Fruit fly (Drosophila melanogaster) whole organism, embryonic: ENCODE data around the gene CG32032.

ENCODE experiments used
- Ada2b ChIP-seq: fragments of 200-800 bp; sonication (Bioruptor generic); IDR thresholded peaks from 2 replicates; pipeline ENCODE4 v1.3.6; 2022; ENCODE audit warnings: missing biosample characterization, missing genetic modification characterization
- Atf-2 ChIP-seq: fragments of 200-800 bp; sonication (Bioruptor generic); optimal IDR thresholded peaks from 2 replicates; lab custom pipeline; 2016; ENCODE audit warnings: missing biosample characterization, missing genetic modification characterization
- Blimp-1 ChIP-seq: fragments of 200-800 bp; sonication (Bioruptor generic); optimal IDR thresholded peaks from 3 replicates; lab custom pipeline; 2018; ENCODE audit warnings: missing biosample characterization, missing genetic modification characterization, mild to moderate bottlenecking, moderate library complexity, missing genetic modification reagents
- BtbVII ChIP-seq: fragments of 200-800 bp; sonication (Bioruptor generic); optimal IDR thresholded peaks from 3 replicates; lab custom pipeline; 2017; ENCODE audit warnings: missing biosample characterization, mild to moderate bottlenecking, missing genetic modification characterization
- CG10431 ChIP-seq: fragments of 200-800 bp; sonication (Bioruptor generic); optimal IDR thresholded peaks from 3 replicates; lab custom pipeline; 2018; ENCODE audit warnings: missing biosample characterization, mild to moderate bottlenecking, missing genetic modification characterization
- CG10959 ChIP-seq: fragments of 200-800 bp; sonication (Bioruptor generic); IDR thresholded peaks from 2 replicates; pipeline ENCODE4 v1.3.6; 2022; ENCODE audit warnings: missing biosample characterization, missing genetic modification characterization
- CG10979 ChIP-seq: fragments of 200-800 bp; sonication (Bioruptor generic); optimal IDR thresholded peaks from 2 replicates; lab custom pipeline; 2018; ENCODE audit warnings: missing biosample characterization, mild to moderate bottlenecking, missing genetic modification characterization, moderate library complexity
- CG11093 ChIP-seq: fragments of 200-800 bp; sonication (Bioruptor generic); IDR thresholded peaks from 3 replicates; pipeline ENCODE4 v1.3.6; 2022; ENCODE audit warnings: missing biosample characterization, missing genetic modification characterization
- CG12219 ChIP-seq: fragments of 200-800 bp; sonication (Bioruptor generic); optimal IDR thresholded peaks from 3 replicates; lab custom pipeline; 2018; ENCODE audit warnings: missing biosample characterization, mild to moderate bottlenecking, missing genetic modification characterization
- CG12391 ChIP-seq: fragments of 200-800 bp; sonication (Bioruptor generic); optimal IDR thresholded peaks from 3 replicates; lab custom pipeline; 2018; ENCODE audit warnings: missing biosample characterization, mild to moderate bottlenecking, missing genetic modification characterization, moderate library complexity
- CG12769 ChIP-seq: fragments of 200-800 bp; sonication (Bioruptor generic); optimal IDR thresholded peaks from 2 replicates; lab custom pipeline; 2019; ENCODE audit warnings: missing biosample characterization, mild to moderate bottlenecking, missing genetic modification characterization, moderate library complexity
- CG14667 ChIP-seq: fragments of 200-800 bp; sonication (Bioruptor generic); IDR thresholded peaks from 2 replicates; pipeline ENCODE4 v1.3.6; 2022; ENCODE audit warnings: missing biosample characterization, missing genetic modification characterization
- CG17912 ChIP-seq: fragments of 200-800 bp; sonication (Bioruptor generic); optimal IDR thresholded peaks from 2 replicates; lab custom pipeline; 2018; ENCODE audit warnings: missing biosample characterization, mild to moderate bottlenecking, missing genetic modification characterization
- CG1792 ChIP-seq: fragments of 200-800 bp; sonication (Bioruptor generic); optimal IDR thresholded peaks from 2 replicates; lab custom pipeline; 2016; ENCODE audit warnings: missing biosample characterization, missing genetic modification characterization
- CG18619 ChIP-seq: fragments of 200-800 bp; sonication (Bioruptor generic); optimal IDR thresholded peaks from 3 replicates; lab custom pipeline; 2017; ENCODE audit warnings: missing biosample characterization, mild to moderate bottlenecking, missing genetic modification characterization
- CG4617 ChIP-seq: fragments of 200-800 bp; sonication (Bioruptor generic); optimal IDR thresholded peaks from 3 replicates; lab custom pipeline; 2016; ENCODE audit warnings: missing biosample characterization, missing genetic modification characterization, borderline replicate concordance
- CG5180 ChIP-seq: fragments of 200-800 bp; sonication (Bioruptor generic); optimal IDR thresholded peaks from 3 replicates; lab custom pipeline; 2017; ENCODE audit warnings: missing biosample characterization, missing genetic modification characterization, mild to moderate bottlenecking, moderate library complexity, missing genetic modification reagents
- CG6765 ChIP-seq: fragments of 200-800 bp; sonication (Bioruptor generic); optimal IDR thresholded peaks from 3 replicates; lab custom pipeline; 2017; ENCODE audit warnings: missing biosample characterization, mild to moderate bottlenecking, missing genetic modification characterization
- CG6791 ChIP-seq: fragments of 200-800 bp; sonication (Bioruptor generic); IDR thresholded peaks from 3 replicates; pipeline ENCODE4 v1.3.6; 2022; ENCODE audit warnings: missing biosample characterization, missing genetic modification characterization; ENCODE audit not compliant: partially characterized antibody
- CG7372 ChIP-seq: fragments of 200-800 bp; sonication (Bioruptor generic); IDR thresholded peaks from 2 replicates; pipeline ENCODE4 v1.3.6; 2022; ENCODE audit warnings: missing biosample characterization, missing genetic modification characterization
- CG9215 ChIP-seq: fragments of 200-800 bp; sonication (Bioruptor generic); IDR thresholded peaks from 2 replicates; pipeline ENCODE4 v1.3.6; 2022; ENCODE audit warnings: missing biosample characterization, missing genetic modification characterization
- CG9437 ChIP-seq: fragments of 200-800 bp; sonication (Bioruptor generic); optimal IDR thresholded peaks from 2 replicates; lab custom pipeline; 2018; ENCODE audit warnings: missing biosample characterization, mild to moderate bottlenecking, missing genetic modification characterization
- CG9876 ChIP-seq: fragments of 200-800 bp; sonication (Bioruptor generic); optimal IDR thresholded peaks from 2 replicates; lab custom pipeline; 2016; ENCODE audit warnings: missing biosample characterization, missing genetic modification characterization
- CHES-1-like ChIP-seq: fragments of 200-800 bp; sonication (Bioruptor generic); optimal IDR thresholded peaks from 2 replicates; lab custom pipeline; 2016; ENCODE audit warnings: missing biosample characterization, missing genetic modification characterization
- Chrac-16 ChIP-seq: fragments of 200-800 bp; sonication (Bioruptor generic); optimal IDR thresholded peaks from 3 replicates; lab custom pipeline; 2016; ENCODE audit warnings: missing biosample characterization, missing genetic modification characterization
- Deaf1 ChIP-seq: fragments of 200-800 bp; optimal IDR thresholded peaks from 3 replicates; lab custom pipeline; 2019; ENCODE audit warnings: missing biosample characterization, mild to moderate bottlenecking, missing genetic modification characterization, moderate library complexity
- ERR ChIP-seq: fragments of 200-800 bp; sonication (Bioruptor generic); optimal IDR thresholded peaks from 2 replicates; lab custom pipeline; 2016; ENCODE audit warnings: missing biosample characterization, missing genetic modification characterization
- HLH54F ChIP-seq: fragments of 200-800 bp; sonication (Bioruptor generic); optimal IDR thresholded peaks from 3 replicates; lab custom pipeline; 2016; ENCODE audit warnings: missing biosample characterization, missing genetic modification characterization
- Mad ChIP-seq: fragments of 200-800 bp; sonication (Bioruptor generic); optimal IDR thresholded peaks from 2 replicates; lab custom pipeline; 2016; ENCODE audit warnings: missing biosample characterization, missing genetic modification characterization
- Spps ChIP-seq: fragments of 200-800 bp; sonication (Bioruptor generic); optimal IDR thresholded peaks from 2 replicates; lab custom pipeline; 2018; ENCODE audit warnings: missing biosample characterization, mild to moderate bottlenecking, missing genetic modification characterization
- Xrp1 ChIP-seq: fragments of 200-800 bp; sonication (Bioruptor generic); IDR thresholded peaks from 2 replicates; pipeline ENCODE4 v1.3.6; 2022; ENCODE audit warnings: missing biosample characterization, missing genetic modification characterization
- cato ChIP-seq: fragments of 200-800 bp; sonication (Bioruptor generic); optimal IDR thresholded peaks from 2 replicates; lab custom pipeline; 2016; ENCODE audit warnings: missing biosample characterization, missing genetic modification characterization, borderline replicate concordance
- crc ChIP-seq: fragments of 200-800 bp; sonication (Bioruptor generic); optimal IDR thresholded peaks from 2 replicates; lab custom pipeline; 2016; ENCODE audit warnings: missing biosample characterization, missing genetic modification characterization
- ems ChIP-seq: fragments of 200-800 bp; sonication (Bioruptor generic); optimal IDR thresholded peaks from 3 replicates; lab custom pipeline; 2016; ENCODE audit warnings: missing biosample characterization, missing genetic modification characterization
- fru ChIP-seq: fragments of >200 bp; optimal IDR thresholded peaks from 2 replicates; lab custom pipeline; 2017
- gcm2 ChIP-seq: fragments of 200-800 bp; sonication (Bioruptor generic); optimal IDR thresholded peaks from 2 replicates; lab custom pipeline; 2016; ENCODE audit warnings: missing biosample characterization, missing genetic modification characterization
- hkb ChIP-seq, 2 experiments: fragments of 200-800 bp in 1 of 2; fragments of >200 bp in 1 of 2; sonication (Bioruptor generic) in 1 of 2; IDR thresholded peaks in 1 of 2; optimal IDR thresholded peaks in 1 of 2; 2 replicates each; pipeline versions ENCODE4 v1.3.6 to Lab custom; 2017 to 2022; ENCODE audit warnings: missing biosample characterization in 1 of 2, missing genetic modification characterization in 1 of 2
- ind ChIP-seq: fragments of 200-800 bp; sonication (Bioruptor generic); optimal IDR thresholded peaks from 3 replicates; lab custom pipeline; 2016; ENCODE audit warnings: missing biosample characterization, missing genetic modification characterization
- inv ChIP-seq: fragments of 200-800 bp; sonication (Bioruptor generic); IDR thresholded peaks from 2 replicates; pipeline ENCODE4 v1.3.6; 2022; ENCODE audit warnings: missing biosample characterization, missing genetic modification characterization; ENCODE audit not compliant: partially characterized antibody
- ken ChIP-seq: fragments of 200-800 bp; sonication (Bioruptor generic); IDR thresholded peaks from 3 replicates; pipeline ENCODE4 v1.3.6; 2022; ENCODE audit warnings: missing biosample characterization, missing genetic modification characterization
- knrl ChIP-seq: fragments of 200-800 bp; sonication (Bioruptor generic); IDR thresholded peaks from 3 replicates; pipeline ENCODE4 v1.3.6; 2022; ENCODE audit warnings: missing biosample characterization, missing genetic modification characterization; ENCODE audit not compliant: partially characterized antibody
- nmo ChIP-seq: fragments of 200-800 bp; sonication (Bioruptor generic); optimal IDR thresholded peaks from 2 replicates; lab custom pipeline; 2018; ENCODE audit warnings: missing biosample characterization, mild to moderate bottlenecking, missing genetic modification characterization, moderate library complexity
- pnt ChIP-seq: fragments of 200-800 bp; sonication (Bioruptor generic); optimal IDR thresholded peaks from 3 replicates; lab custom pipeline; 2016; ENCODE audit warnings: missing biosample characterization, missing genetic modification characterization
- repo ChIP-seq: fragments of 200-800 bp; sonication (Bioruptor generic); optimal IDR thresholded peaks from 2 replicates; lab custom pipeline; 2016; ENCODE audit warnings: missing biosample characterization, missing genetic modification characterization
- sd ChIP-seq: fragments of 200-800 bp; sonication (Bioruptor generic); optimal IDR thresholded peaks from 3 replicates; lab custom pipeline; 2018; ENCODE audit warnings: missing biosample characterization, mild to moderate bottlenecking, missing genetic modification characterization, moderate library complexity
- shn ChIP-seq: fragments of 200-800 bp; sonication (Bioruptor generic); optimal IDR thresholded peaks from 3 replicates; lab custom pipeline; 2016; ENCODE audit warnings: missing biosample characterization, missing genetic modification characterization
- slbo ChIP-seq: fragments of 200-800 bp; sonication (Bioruptor generic); IDR thresholded peaks from 2 replicates; pipeline ENCODE4 v1.3.6; 2022; ENCODE audit warnings: missing biosample characterization, missing genetic modification characterization
- so ChIP-seq: fragments of 200-800 bp; sonication (Bioruptor generic); IDR thresholded peaks from 3 replicates; pipeline ENCODE4 v1.3.6; 2022; ENCODE audit warnings: missing biosample characterization, missing genetic modification characterization
- sqz ChIP-seq: fragments of 200-800 bp; sonication (Bioruptor generic); optimal IDR thresholded peaks from 3 replicates; lab custom pipeline; 2018; ENCODE audit warnings: missing biosample characterization, mild to moderate bottlenecking, missing genetic modification characterization
- ssp ChIP-seq: fragments of 200-800 bp; sonication (Bioruptor generic); IDR thresholded peaks from 2 replicates; pipeline ENCODE4 v1.3.6; 2022; ENCODE audit warnings: missing biosample characterization, missing genetic modification characterization
- sug ChIP-seq: fragments of 200-800 bp; optimal IDR thresholded peaks from 2 replicates; lab custom pipeline; 2019; ENCODE audit warnings: missing biosample characterization, mild to moderate bottlenecking, missing genetic modification characterization, moderate library complexity

Gene CG32032

dm6 chr3L:9094980-9095425 lies 2.1 kb downstream of the CG32032 start (continued):
- TF ChIP-seq CG9215 (GFP tag; lab: Robert Waterston, UW) (no peak), CG10979 (no peak), Chrac-16 (GFP tag; lab: Kevin White, UChicago) (no peak), HLH54F (GFP tag; lab: Kevin White, UChicago) (no peak), CG6791 (GFP tag; lab: Robert Waterston, UW) (no peak), CG4617 (GFP tag; lab: Kevin White, UChicago) (no peak), CG12219 (GFP tag; lab: Kevin White, UChicago) (no peak), hkb (optimal IDR thresholded peaks at IDR 0.05; lab: Kevin White, UChicago) (no peak), hkb (GFP tag; IDR thresholded peaks at IDR 0.05; lab: Robert Waterston, UW) (0 out of 2 replicates have a peak, but pooled peaks have one; percentile 15), CG1792 (GFP tag; lab: Kevin White, UChicago) (no peak), CG5180 (GFP tag; lab: Kevin White, UChicago) (peak; percentile 89), slbo (GFP tag; lab: Robert Waterston, UW) (no peak), CG12769 (tag; lab: Kevin White, UChicago) (no peak), CG17912 (no peak), CG12391 (tag; lab: Kevin White, UChicago) (no peak), Mad (no peak), Deaf1 (tag; lab: Kevin White, UChicago) (peak; percentile 7), fru (lab: Kevin White, UChicago) (no peak), gcm2 (no peak), repo (GFP tag; lab: Kevin White, UChicago) (no peak), Xrp1 (GFP tag; lab: Robert Waterston, UW) (0 out of 2 replicates have a peak, but pooled peaks have one; percentile 4), Atf-2 (GFP tag; lab: Kevin White, UChicago) (no peak), shn (GFP tag; lab: Kevin White, UChicago) (no peak), CG9437 (GFP tag; lab: Kevin White, UChicago) (peak; percentile 36), sug (peak; percentile 33), Ada2b (no peak), CG18619 (no peak), cato (GFP tag; lab: Kevin White, UChicago) (no peak), knrl (GFP tag; lab: Robert Waterston, UW) (no peak), sd (tag; lab: Kevin White, UChicago) (peak; percentile 70), sqz (peak; percentile 76), Blimp-1 (GFP tag; lab: Kevin White, UChicago) (no peak), inv (GFP tag; lab: Robert Waterston, UW) (no peak), CG6765 (GFP tag; lab: Kevin White, UChicago) (no peak), CG10431 (GFP tag; lab: Kevin White, UChicago) (no peak), CG14667 (GFP tag; lab: Robert Waterston, UW) (no peak), pnt (GFP tag; lab: Kevin White, UChicago) (no peak), ind (GFP tag; lab: Kevin White, UChicago) (no peak), ssp (GFP tag; lab: Robert Waterston, UW) (no peak), so (peak; percentile 68; the same call in 2 of the 3 replicates), ems (GFP tag; lab: Kevin White, UChicago) (no peak), ken (GFP tag; lab: Robert Waterston, UW) (no peak), Spps (no peak), CG9876 (no peak), CG7372 (GFP tag; lab: Robert Waterston, UW) (no peak), crc (GFP tag; lab: Kevin White, UChicago) (no peak), BtbVII (no peak), CG11093 (GFP tag; lab: Robert Waterston, UW) (no peak), CG10959 (GFP tag; lab: Robert Waterston, UW) (no peak), nmo (GFP tag; lab: Kevin White, UChicago) (no peak), ERR (GFP tag; lab: Kevin White, UChicago) (no peak), CHES-1-like (GFP tag; lab: Kevin White, UChicago) (no peak)
